Fruit fly (Drosophila melanogaster): ENCODE results near the gene CG14834.

Gene CG14834

DNA sequence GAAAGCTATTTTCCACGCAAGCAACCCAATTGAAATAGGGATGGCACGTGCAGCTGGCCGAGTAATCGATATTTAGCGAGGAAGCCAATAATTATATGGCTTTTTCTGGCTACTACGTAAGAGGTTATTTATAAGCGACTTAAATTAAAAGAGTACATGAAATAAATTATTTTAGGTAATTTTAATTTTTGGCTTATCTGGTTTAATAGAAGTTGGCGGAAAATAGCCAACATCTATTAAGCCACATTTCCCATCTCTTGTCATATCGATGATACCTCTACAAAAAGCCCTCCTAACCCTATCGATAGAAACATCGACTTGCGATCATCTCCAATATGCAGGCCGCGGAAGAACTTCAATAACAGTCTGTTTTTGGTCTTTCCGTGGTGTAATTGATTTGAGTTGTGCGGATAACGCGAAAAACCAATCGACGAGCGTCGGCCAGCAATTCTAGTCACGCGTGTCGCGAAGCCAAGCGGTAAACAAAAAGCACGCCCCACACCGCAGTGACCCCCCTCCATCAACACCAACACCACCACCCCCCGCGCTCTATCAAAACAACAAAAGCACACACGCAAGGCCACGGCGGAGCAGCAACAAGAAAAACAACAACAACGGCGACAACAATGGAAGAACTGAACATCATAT is 1.2 kb upstream of the CG14834 start, which contains the start of the genes Srp19 and qm (continued):
- no peak for TF ChIP-seq CG31224 (GFP tag; IDR thresholded peaks at IDR 0.05)
- peak; percentile 59; the same call in 2 of the 3 replicates for TF ChIP-seq mld (GFP tag; IDR thresholded peaks at IDR 0.05; ENCODE audit: partially characterized antibody)
- TF ChIP-seq ERR (GFP tag; optimal IDR thresholded peaks at IDR 0.05), result no peak
- TF ChIP-seq al (GFP tag; IDR thresholded peaks at IDR 0.05), result peak; percentile 56; the same call in 1 of the 2 replicates
- peak; percentile 28 for TF ChIP-seq Nf-YC (tag; optimal IDR thresholded peaks at IDR 0.05)
- TF ChIP-seq CG14441 (GFP tag; IDR thresholded peaks at IDR 0.05), result no peak
- TF ChIP-seq CG1832 (GFP tag; optimal IDR thresholded peaks at IDR 0.05), result no peak
- peak; percentile 91 for TF ChIP-seq Scr (GFP tag; IDR thresholded peaks at IDR 0.05; ENCODE audit: partially characterized antibody)
- peak; percentile 72 for TF ChIP-seq hbn (GFP tag; IDR thresholded peaks at IDR 0.05; ENCODE audit: partially characterized antibody)
- TF ChIP-seq sob (GFP tag; IDR thresholded peaks at IDR 0.05), result peak; percentile 59
- TF ChIP-seq Nf-YA (GFP tag; IDR thresholded peaks at IDR 0.05), result no peak
- TF ChIP-seq CG15601 (tag; optimal IDR thresholded peaks at IDR 0.05), result peak; percentile 46
- TF ChIP-seq CG12219 (GFP tag; optimal IDR thresholded peaks at IDR 0.05), result no peak
- TF ChIP-seq NK7.1 (GFP tag; optimal IDR thresholded peaks at IDR 0.05), result no peak
- peak; percentile 28 for TF ChIP-seq CG9727 (GFP tag; optimal IDR thresholded peaks at IDR 0.05)
- TF ChIP-seq kni (GFP tag; optimal IDR thresholded peaks at IDR 0.05), result peak; percentile 53
- peak; percentile 45 for TF ChIP-seq CG8290 (GFP tag; optimal IDR thresholded peaks at IDR 0.05)
- peak in 1 of 2 experiments; percentile 49 for TF ChIP-seq CG8290 (tag; optimal IDR thresholded peaks at IDR 0.05)
- TF ChIP-seq CG12236 (GFP tag; optimal IDR thresholded peaks at IDR 0.05), result no peak
- peak; percentile 51 for TF ChIP-seq CG7839 (tag; optimal IDR thresholded peaks at IDR 0.05)
- TF ChIP-seq Ssrp (tag; optimal IDR thresholded peaks at IDR 0.05), result no peak
- TF ChIP-seq unc-4 (GFP tag; IDR thresholded peaks at IDR 0.05; ENCODE audit: partially characterized antibody), result peak; percentile 87
- TF ChIP-seq CG7987 (GFP tag; optimal IDR thresholded peaks at IDR 0.05), result peak; percentile 1
- TF ChIP-seq Stat92E (GFP tag; optimal IDR thresholded peaks at IDR 0.05), result peak in 1 of 3 experiments; percentile 48
- peak; percentile 81 for TF ChIP-seq Bgb (GFP tag; IDR thresholded peaks at IDR 0.05; ENCODE audit: partially characterized antibody)
- TF ChIP-seq Side (GFP tag; optimal IDR thresholded peaks at IDR 0.05), result peak; percentile 77
- peak; percentile 5 for TF ChIP-seq CG1647 (GFP tag; optimal IDR thresholded peaks at IDR 0.05)
- TF ChIP-seq ttk (GFP tag; IDR thresholded peaks at IDR 0.05), result no peak
- TF ChIP-seq Sry-β (GFP tag; optimal IDR thresholded peaks at IDR 0.05), result peak; percentile 93
- TF ChIP-seq CG10366 (GFP tag; IDR thresholded peaks at IDR 0.05), result no peak; the same call in 1 of the 2 replicates
- no peak for TF ChIP-seq her (GFP tag; optimal IDR thresholded peaks at IDR 0.05)
- peak; percentile 14; the same call in 1 of the 2 replicates for TF ChIP-seq cas (GFP tag; IDR thresholded peaks at IDR 0.05)
- no peak for TF ChIP-seq CG14050 (GFP tag; IDR thresholded peaks at IDR 0.05)
- peak; percentile 78 for TF ChIP-seq Doc3 (GFP tag; IDR thresholded peaks at IDR 0.05; ENCODE audit: partially characterized antibody)
- peak; percentile 70 for TF ChIP-seq CG34224 (GFP tag; IDR thresholded peaks at IDR 0.05; ENCODE audit: partially characterized antibody)
- peak; percentile 6 for TF ChIP-seq trem (tag; optimal IDR thresholded peaks at IDR 0.05)
- no peak for TF ChIP-seq tio (GFP tag; optimal IDR thresholded peaks at IDR 0.05)
- no peak for TF ChIP-seq CG10147 (GFP tag; optimal IDR thresholded peaks at IDR 0.05)
- TF ChIP-seq lbe (GFP tag; optimal IDR thresholded peaks at IDR 0.05), result peak; percentile 18
- TF ChIP-seq CG10979 (tag; optimal IDR thresholded peaks at IDR 0.05), result peak; percentile 27
- no peak for TF ChIP-seq CG3163 (GFP tag; optimal IDR thresholded peaks at IDR 0.05)
- TF ChIP-seq CG8388 (GFP tag; optimal IDR thresholded peaks at IDR 0.05), result no peak
- TF ChIP-seq mirr (GFP tag; optimal IDR thresholded peaks at IDR 0.05), result peak; percentile 22
- no peak for TF ChIP-seq CG3995 (GFP tag; optimal IDR thresholded peaks at IDR 0.05)
- TF ChIP-seq CG14014 (GFP tag; IDR thresholded peaks at IDR 0.05), result peak; percentile 45
- TF ChIP-seq CG5245 (GFP tag; optimal IDR thresholded peaks at IDR 0.05), result peak; percentile 27
- peak; percentile 25 for TF ChIP-seq CG16863 (GFP tag; optimal IDR thresholded peaks at IDR 0.05)
- peak; percentile 34; the same call in 1 of the 2 replicates for TF ChIP-seq CG4404 (GFP tag; IDR thresholded peaks at IDR 0.05)
- peak; percentile 39 for TF ChIP-seq Nf-YB (GFP tag; optimal IDR thresholded peaks at IDR 0.05)
